Fruit fly (Drosophila melanogaster) whole organism, pupa: ENCODE measurements around the gene CG43923.

Experiments
- CG10348 ChIP-seq: fragments of 200-800 bp; sonication (Bioruptor generic); IDR thresholded peaks from 2 replicates; pipeline ENCODE4 v1.3.6; 2022; ENCODE audit warnings: missing biosample characterization, missing genetic modification characterization
- CG12605 ChIP-seq: fragments of 200-800 bp; sonication (Bioruptor generic); IDR thresholded peaks from 2 replicates; pipeline ENCODE4 v1.3.6; 2022; ENCODE audit warnings: missing biosample characterization, missing genetic modification characterization
- CG13204 ChIP-seq: fragments of 200-800 bp; sonication (Bioruptor generic); optimal IDR thresholded peaks from 2 replicates; lab custom pipeline; 2018; ENCODE audit warnings: missing biosample characterization, mild to moderate bottlenecking, missing genetic modification characterization, moderate library complexity
- CG14655 ChIP-seq: fragments of 200-800 bp; sonication (Bioruptor generic); optimal IDR thresholded peaks from 3 replicates; lab custom pipeline; 2017; ENCODE audit warnings: mild to moderate bottlenecking, missing biosample characterization, missing genetic modification reagents, missing genetic modification characterization
- CG15710 ChIP-seq: fragments of 200-800 bp; sonication (Bioruptor generic); optimal IDR thresholded peaks from 2 replicates; lab custom pipeline; 2018; ENCODE audit warnings: missing biosample characterization, mild to moderate bottlenecking, missing genetic modification characterization, moderate library complexity
- CG17806 ChIP-seq: fragments of 200-800 bp; sonication (Bioruptor generic); optimal IDR thresholded peaks from 2 replicates; lab custom pipeline; 2018; ENCODE audit warnings: missing biosample characterization, mild to moderate bottlenecking, missing genetic modification characterization, moderate library complexity
- CG32121 ChIP-seq: fragments of 200-800 bp; sonication (Bioruptor generic); IDR thresholded peaks from 2 replicates; pipeline ENCODE4 v1.3.6; 2022; ENCODE audit warnings: missing biosample characterization, missing genetic modification characterization
- CG34367 ChIP-seq: fragments of 200-800 bp; sonication (Bioruptor generic); optimal IDR thresholded peaks from 2 replicates; lab custom pipeline; 2018; ENCODE audit warnings: missing biosample characterization, mild to moderate bottlenecking, missing genetic modification characterization
- CG4496 ChIP-seq: fragments of 200-800 bp; sonication (Bioruptor generic); IDR thresholded peaks from 3 replicates; pipeline ENCODE4 v1.3.6; 2022; ENCODE audit warnings: missing biosample characterization, missing genetic modification characterization
- CG8159 ChIP-seq: fragments of 200-800 bp; sonication (Bioruptor generic); optimal IDR thresholded peaks from 3 replicates; lab custom pipeline; 2018; ENCODE audit warnings: missing biosample characterization, mild to moderate bottlenecking, missing genetic modification characterization, moderate library complexity
- CG8301 ChIP-seq: fragments of 200-800 bp; sonication (Bioruptor generic); optimal IDR thresholded peaks from 2 replicates; lab custom pipeline; 2018; ENCODE audit warnings: missing biosample characterization, mild to moderate bottlenecking, missing genetic modification characterization
- CG9948 ChIP-seq: fragments of 200-800 bp; sonication (Bioruptor generic); optimal IDR thresholded peaks from 2 replicates; lab custom pipeline; 2018; ENCODE audit warnings: missing biosample characterization, mild to moderate bottlenecking, missing genetic modification characterization, moderate library complexity
- D1 ChIP-seq: fragments of 200-800 bp; sonication (Bioruptor generic); optimal IDR thresholded peaks from 2 replicates; lab custom pipeline; 2018; ENCODE audit warnings: missing biosample characterization, mild to moderate bottlenecking, missing genetic modification characterization, moderate library complexity
- EcR ChIP-seq: fragments of 200-800 bp; sonication (Bioruptor generic); optimal IDR thresholded peaks from 3 replicates; lab custom pipeline; 2019; ENCODE audit warnings: missing biosample characterization, missing genetic modification characterization, mild to moderate bottlenecking, moderate library complexity, missing genetic modification reagents
- Ets98B ChIP-seq: fragments of 200-800 bp; sonication (Bioruptor generic); IDR thresholded peaks from 2 replicates; pipeline ENCODE4 v1.3.6; 2022; ENCODE audit warnings: missing biosample characterization, missing genetic modification characterization
- Pif1A ChIP-seq: fragments of 200-800 bp; sonication (Bioruptor generic); optimal IDR thresholded peaks from 3 replicates; lab custom pipeline; 2016; ENCODE audit warnings: missing biosample characterization, missing genetic modification characterization
- Snoo ChIP-seq: fragments of 200-800 bp; sonication (Bioruptor generic); optimal IDR thresholded peaks from 3 replicates; lab custom pipeline; 2017; ENCODE audit warnings: missing biosample characterization, mild to moderate bottlenecking, missing genetic modification characterization, inconsistent platforms
- fd96Ca ChIP-seq: fragments of 200-800 bp; sonication (Bioruptor generic); IDR thresholded peaks from 3 replicates; pipeline ENCODE4 v1.3.6; 2022; ENCODE audit warnings: missing biosample characterization, missing genetic modification characterization
- gl ChIP-seq: fragments of 200-800 bp; sonication (Bioruptor generic); optimal IDR thresholded peaks from 2 replicates; lab custom pipeline; 2018; ENCODE audit warnings: missing biosample characterization, mild to moderate bottlenecking, missing genetic modification characterization
- rn ChIP-seq: fragments of 200-800 bp; sonication (Bioruptor generic); IDR thresholded peaks from 2 replicates; pipeline ENCODE4 v1.3.6; 2022; ENCODE audit warnings: missing biosample characterization, missing genetic modification characterization

Gene CG43923

dm6 chr2L:15641668-15642067, 34.2 kb downstream of the CG43923 start:
- no peak for TF ChIP-seq Ets98B (GFP tag; lab: Robert Waterston, UW)
- no peak for TF ChIP-seq Pif1A (GFP tag; lab: Kevin White, UChicago)
- no peak for TF ChIP-seq rn
- TF ChIP-seq CG34367 (tag; lab: Kevin White, UChicago) = no peak
- no peak for TF ChIP-seq fd96Ca (GFP tag; lab: Robert Waterston, UW)
- no peak for TF ChIP-seq CG32121 (GFP tag; lab: Robert Waterston, UW)
- TF ChIP-seq CG15710 (tag; lab: Kevin White, UChicago) = no peak
- TF ChIP-seq CG8159 (tag; lab: Kevin White, UChicago) = no peak
- TF ChIP-seq EcR (GFP tag; lab: Kevin White, UChicago) = no peak
- no peak for TF ChIP-seq CG12605 (GFP tag; lab: Robert Waterston, UW)
- no peak for TF ChIP-seq D1 (tag; lab: Kevin White, UChicago)
- no peak for TF ChIP-seq gl
- TF ChIP-seq CG8301 (tag; lab: Kevin White, UChicago) = no peak
- TF ChIP-seq CG9948 = no peak
- TF ChIP-seq CG10348 (GFP tag; lab: Robert Waterston, UW) = no peak
- TF ChIP-seq CG13204 (GFP tag; lab: Kevin White, UChicago) = no peak
- TF ChIP-seq Snoo (tag; lab: Kevin White, UChicago) = no peak
- no peak for TF ChIP-seq CG4496 (GFP tag; lab: Robert Waterston, UW)
- TF ChIP-seq CG14655 (GFP tag; lab: Kevin White, UChicago) = no peak

dm6 chr2L:15629596-15630168, 46.2 kb downstream of the CG43923 start, which contains the start of gene CG18480:
Gene CG18480, plus strand, starts transcription at chr2L:15630002.
- no peak for TF ChIP-seq CG15710 (tag; lab: Kevin White, UChicago)
- no peak for TF ChIP-seq Pif1A (GFP tag; lab: Kevin White, UChicago)
- no peak for TF ChIP-seq CG17806 (tag; lab: Kevin White, UChicago)
- TF ChIP-seq CG8301 (tag; lab: Kevin White, UChicago) = no peak
- no peak for TF ChIP-seq CG9948

- no peak for TF ChIP-seq EcR (GFP tag; lab: Kevin White, UChicago)
- TF ChIP-seq CG32121 (GFP tag; lab: Robert Waterston, UW) = no peak
- TF ChIP-seq CG8159 (tag; lab: Kevin White, UChicago) = no peak
- no peak for TF ChIP-seq fd96Ca (GFP tag; lab: Robert Waterston, UW)
- TF ChIP-seq, all 21 proteins: peak for 0
These were observed 47.5 kb downstream of the CG43923 start, which contains the start of gene CG7631 for dm6 chr2L:15628378-15628777. Gene CG7631, plus strand, starts transcription at chr2L:15628678.
